Worm (Caenorhabditis elegans) whole organism, L1 larva: ENCODE results near the gene C06A1.7.

Source experiments
- C16A3.4 ChIP-seq: fragments of 150-350 bp; optimal IDR thresholded peaks from 2 replicates; lab custom pipeline; 2014; ENCODE audit warnings: missing biosample characterization, missing genetic modification characterization
- F16B12.6 ChIP-seq: fragments of 150-350 bp; optimal IDR thresholded peaks from 2 replicates; lab custom pipeline; 2014; ENCODE audit warnings: missing biosample characterization, missing genetic modification characterization
- aly-2 ChIP-seq: fragments of 150-350 bp; optimal IDR thresholded peaks from 2 replicates; lab custom pipeline; 2014; ENCODE audit warnings: missing biosample characterization, missing genetic modification characterization
- ama-1 ChIP-seq: fragments of 150-350 bp; optimal IDR thresholded peaks from 2 replicates; lab custom pipeline; 2014
- ceh-63 ChIP-seq: fragments of 200-800 bp; sonication (Bioruptor generic); optimal IDR thresholded peaks from 2 replicates; lab custom pipeline; 2018; ENCODE audit warnings: mild to moderate bottlenecking, missing genetic modification characterization, missing compliant biosample characterization
- ceh-82 ChIP-seq, 3 experiments: fragments of 150-350 bp in 1 of 3; sonication (generic microtip) in 2 of 3; optimal IDR thresholded peaks; 2 replicates each; lab custom pipeline; 2014 to 2017; ENCODE audit warnings: missing biosample characterization in 3 of 3, missing genetic modification characterization in 3 of 3
- ceh-88 ChIP-seq: fragments of 200-800 bp; sonication (Bioruptor generic); IDR thresholded peaks from 2 replicates; pipeline ENCODE4 v1.3.6; 2022; ENCODE audit warnings: missing genetic modification characterization, missing compliant biosample characterization
- ceh-90 ChIP-seq: sonication (generic microtip); optimal IDR thresholded peaks from 2 replicates; lab custom pipeline; 2016; ENCODE audit warnings: missing genetic modification characterization, missing compliant biosample characterization
- dpl-1 ChIP-seq, 3 experiments: fragments of 150-350 bp in 2 of 3; sonication (generic microtip) in 1 of 3; optimal IDR thresholded peaks; 2 replicates each; lab custom pipeline; 2014 to 2017; ENCODE audit warnings: missing biosample characterization in 3 of 3, missing genetic modification characterization in 3 of 3, missing genetic modification reagents in 3 of 3
- efl-1 ChIP-seq, 4 experiments: fragments of 150-350 bp; optimal IDR thresholded peaks in 3 of 4; peaks in 1 of 4; 1 replicate in 1 of 4; 2 replicates in 3 of 4; lab custom pipeline; 2014; ENCODE audit warnings: missing biosample characterization in 2 of 4, missing genetic modification characterization in 2 of 4, missing genetic modification reagents in 2 of 4
- efl-3 ChIP-seq: fragments of 200-800 bp; sonication (Bioruptor generic); optimal IDR thresholded peaks from 2 replicates; lab custom pipeline; 2018; ENCODE audit warnings: mild to moderate bottlenecking, missing genetic modification characterization, missing compliant biosample characterization
- egl-13 ChIP-seq: sonication (generic microtip); optimal IDR thresholded peaks from 2 replicates; lab custom pipeline; 2016; ENCODE audit warnings: missing genotype, missing genetic modification reagents, missing genetic modification characterization, missing compliant biosample characterization
- elt-3 ChIP-seq, 6 experiments: fragments of 150-350 bp in 1 of 6; sonication (generic microtip); optimal IDR thresholded peaks; 2 replicates each; lab custom pipeline; 2017 to 2018; ENCODE audit warnings: missing biosample characterization in 6 of 6, missing genetic modification characterization in 6 of 6, inconsistent platforms in 1 of 6
- fkh-10 ChIP-seq: sonication (generic microtip); optimal IDR thresholded peaks from 2 replicates; lab custom pipeline; 2017; ENCODE audit warnings: missing biosample characterization, missing genetic modification reagents, missing genetic modification characterization
- fkh-4 ChIP-seq: sonication (generic microtip); optimal IDR thresholded peaks from 2 replicates; lab custom pipeline; 2016; ENCODE audit warnings: missing compliant biosample characterization, missing genetic modification characterization, borderline replicate concordance
- grh-1 ChIP-seq: fragments of 200-800 bp; sonication (Bioruptor generic); IDR thresholded peaks from 2 replicates; pipeline ENCODE4 v1.3.6; 2022; ENCODE audit warnings: missing genetic modification reagents, missing genetic modification characterization, missing compliant biosample characterization
- hlh-4 ChIP-seq: sonication (generic microtip); optimal IDR thresholded peaks from 2 replicates; lab custom pipeline; 2016; ENCODE audit warnings: mild to moderate bottlenecking, missing genetic modification characterization, missing compliant biosample characterization
- irx-1 ChIP-seq: sonication (generic microtip); optimal IDR thresholded peaks from 2 replicates; lab custom pipeline; 2016; ENCODE audit warnings: missing genetic modification characterization, missing compliant biosample characterization
- isw-1 ChIP-seq: fragments of 200-800 bp; sonication (Bioruptor generic); IDR thresholded peaks from 2 replicates; pipeline ENCODE4 v1.3.6; 2022; ENCODE audit warnings: missing genetic modification characterization, missing compliant biosample characterization
- jun-1 ChIP-seq: fragments of 150-350 bp; optimal IDR thresholded peaks from 2 replicates; lab custom pipeline; 2014; ENCODE audit warnings: missing biosample characterization, missing genetic modification reagents, missing genetic modification characterization
- lin-14 ChIP-seq: fragments of 200-800 bp; sonication (Bioruptor generic); optimal IDR thresholded peaks from 2 replicates; lab custom pipeline; 2018; ENCODE audit warnings: mild to moderate bottlenecking, missing genetic modification characterization, moderate library complexity, missing compliant biosample characterization
- lin-35 ChIP-seq, 2 experiments: fragments of 150-350 bp; optimal IDR thresholded peaks; 2 replicates each; lab custom pipeline; 2014; ENCODE audit warnings: missing biosample characterization in 2 of 2, missing genetic modification characterization in 2 of 2, missing genetic modification reagents in 2 of 2
- lin-39 ChIP-seq: fragments of 150-350 bp; optimal IDR thresholded peaks from 2 replicates; lab custom pipeline; 2014; ENCODE audit warnings: missing biosample characterization, missing genetic modification reagents, missing genetic modification characterization
- lir-3 ChIP-seq: sonication (generic microtip); optimal IDR thresholded peaks from 2 replicates; lab custom pipeline; 2016; ENCODE audit warnings: mild to moderate bottlenecking, missing genetic modification characterization, moderate library complexity, missing compliant biosample characterization; ENCODE audit not compliant: poor library complexity
- mdl-1 ChIP-seq, 2 experiments: fragments of 150-350 bp; optimal IDR thresholded peaks; 2 replicates each; lab custom pipeline; 2014 to 2017; ENCODE audit warnings: missing biosample characterization in 2 of 2, missing genetic modification characterization in 2 of 2, inconsistent platforms in 1 of 2
- mef-2 ChIP-seq: fragments of 150-350 bp; optimal IDR thresholded peaks from 2 replicates; lab custom pipeline; 2014; ENCODE audit warnings: missing biosample characterization, missing genetic modification characterization
- nhr-12 ChIP-seq: sonication (generic microtip); optimal IDR thresholded peaks from 2 replicates; lab custom pipeline; 2017; ENCODE audit warnings: missing biosample characterization, missing genetic modification characterization
- nhr-19 ChIP-seq: fragments of 200-800 bp; sonication (Bioruptor generic); conservative IDR thresholded peaks from 2 replicates; pipeline ENCODE4 v1.3.6; 2022; ENCODE audit warnings: missing genetic modification characterization, missing compliant biosample characterization
- nhr-20 ChIP-seq: sonication (generic microtip); optimal IDR thresholded peaks from 2 replicates; lab custom pipeline; 2016; ENCODE audit warnings: mild to moderate bottlenecking, missing genetic modification characterization, missing compliant biosample characterization
- nhr-28 ChIP-seq: fragments of 150-350 bp; optimal IDR thresholded peaks from 2 replicates; lab custom pipeline; 2014; ENCODE audit warnings: missing biosample characterization, missing genetic modification characterization
- nhr-47 ChIP-seq: sonication (generic microtip); optimal IDR thresholded peaks from 2 replicates; lab custom pipeline; 2016; ENCODE audit warnings: mild to moderate bottlenecking, missing genetic modification characterization, moderate library complexity, missing compliant biosample characterization
- nhr-76 ChIP-seq: sonication (generic microtip); optimal IDR thresholded peaks from 2 replicates; lab custom pipeline; 2017; ENCODE audit warnings: missing biosample characterization, missing genetic modification characterization
- nhr-84 ChIP-seq: sonication (generic microtip); optimal IDR thresholded peaks from 2 replicates; lab custom pipeline; 2017; ENCODE audit warnings: missing biosample characterization, missing genetic modification characterization
- nhr-85 ChIP-seq: sonication (generic microtip); peaks from one replicate; lab custom pipeline; 2016; ENCODE audit warnings: missing genetic modification characterization, inconsistent platforms, missing compliant biosample characterization
- nhr-90 ChIP-seq: sonication (generic microtip); optimal IDR thresholded peaks from 2 replicates; lab custom pipeline; 2016; ENCODE audit warnings: mild to moderate bottlenecking, missing genetic modification characterization, missing compliant biosample characterization; ENCODE audit not compliant: poor library complexity
- pax-3 ChIP-seq: fragments of 200-800 bp; sonication (Bioruptor generic); optimal IDR thresholded peaks from 2 replicates; lab custom pipeline; 2018; ENCODE audit warnings: mild to moderate bottlenecking, missing genetic modification characterization, moderate library complexity, missing compliant biosample characterization
- pqm-1 ChIP-seq: sonication (generic microtip); optimal IDR thresholded peaks from 3 replicates; lab custom pipeline; 2017; ENCODE audit warnings: missing biosample characterization, missing genetic modification characterization
- rnt-1 ChIP-seq: sonication (generic microtip); optimal IDR thresholded peaks from 2 replicates; lab custom pipeline; 2016; ENCODE audit warnings: mild to moderate bottlenecking, missing genetic modification characterization, moderate library complexity, missing compliant biosample characterization
- skn-1 ChIP-seq: fragments of 150-350 bp; optimal IDR thresholded peaks from 2 replicates; lab custom pipeline; 2014; ENCODE audit warnings: missing biosample characterization, missing genetic modification characterization
- snpc-4 ChIP-seq: fragments of 150-350 bp; optimal IDR thresholded peaks from 2 replicates; lab custom pipeline; 2014; ENCODE audit warnings: missing biosample characterization, missing genetic modification characterization
- swsn-7 ChIP-seq: sonication (generic microtip); optimal IDR thresholded peaks from 2 replicates; lab custom pipeline; 2016; ENCODE audit warnings: missing genetic modification characterization, missing compliant biosample characterization
- tbx-2 ChIP-seq: sonication (generic microtip); optimal IDR thresholded peaks from 2 replicates; lab custom pipeline; 2016; ENCODE audit warnings: missing genetic modification characterization, missing compliant biosample characterization
- unc-130 ChIP-seq: fragments of 150-350 bp; optimal IDR thresholded peaks from 2 replicates; lab custom pipeline; 2017; ENCODE audit warnings: missing biosample characterization, missing genetic modification characterization, inconsistent platforms
- unc-30 ChIP-seq: sonication (generic microtip); optimal IDR thresholded peaks from 2 replicates; lab custom pipeline; 2017; ENCODE audit warnings: missing biosample characterization, missing genetic modification characterization
- unc-62 ChIP-seq: fragments of 150-350 bp; optimal IDR thresholded peaks from 2 replicates; lab custom pipeline; 2014; ENCODE audit warnings: missing biosample characterization, missing genetic modification reagents, missing genetic modification characterization
- unc-86 ChIP-seq: sonication (generic microtip); optimal IDR thresholded peaks from 2 replicates; lab custom pipeline; 2016; ENCODE audit warnings: missing genetic modification characterization, missing compliant biosample characterization
- unc-98 ChIP-seq: fragments of 200-800 bp; sonication (Bioruptor generic); IDR thresholded peaks from 2 replicates; pipeline ENCODE4 v1.3.6; 2022; ENCODE audit warnings: missing genetic modification characterization, missing compliant biosample characterization
- zip-4 ChIP-seq: fragments of 200-800 bp; sonication (Bioruptor generic); optimal IDR thresholded peaks from 2 replicates; lab custom pipeline; 2018; ENCODE audit warnings: mild to moderate bottlenecking, missing genetic modification characterization, moderate library complexity, missing compliant biosample characterization
- ztf-11 ChIP-seq, 2 experiments: sonication (generic microtip); optimal IDR thresholded peaks; 2 replicates each; lab custom pipeline; 2016 to 2017; ENCODE audit warnings: missing genetic modification characterization in 2 of 2, missing biosample characterization in 1 of 2, missing compliant biosample characterization in 1 of 2

The C06A1.7 gene

DNA sequence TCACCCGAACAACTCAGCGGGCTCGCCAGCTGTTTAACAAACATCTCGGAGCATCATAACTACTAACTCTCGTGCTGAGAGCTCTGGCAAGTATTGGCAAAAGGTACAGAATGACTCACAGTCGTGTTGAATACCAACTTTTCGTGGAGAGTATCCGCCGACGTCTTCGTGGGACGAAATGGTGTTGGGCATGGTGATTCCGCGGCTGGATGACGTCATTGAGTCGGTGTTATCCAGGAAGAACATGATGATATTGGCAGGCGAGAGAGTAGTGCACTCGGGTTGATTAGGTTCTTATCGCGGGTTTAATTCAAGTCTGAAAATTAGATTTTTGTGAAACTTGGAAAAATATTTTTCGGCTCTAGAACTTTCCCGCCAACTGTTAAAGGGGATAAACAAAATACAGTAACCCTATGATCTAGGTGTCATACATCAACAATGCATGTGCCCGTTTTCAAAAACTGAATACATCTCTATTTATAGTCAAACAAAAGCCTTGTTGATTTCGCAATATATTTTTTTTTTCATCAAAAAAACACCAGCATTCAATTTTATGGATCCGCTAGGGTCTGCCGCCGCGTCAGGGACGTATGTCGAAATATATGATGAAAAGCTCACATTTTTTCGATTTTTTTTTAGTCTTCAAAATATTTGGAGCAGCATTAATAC, 11.2 kb upstream of the C06A1.7 start:
- TF ChIP-seq unc-62 (GFP tag; lab: Kevin White, UChicago) (no peak), irx-1 (tag; lab: Kevin White, UChicago) (no peak), pqm-1 (tag; lab: Kevin White, UChicago) (no peak), lin-14 (GFP tag; lab: Kevin White, UChicago) (peak; percentile 4), mdl-1 (tag; optimal IDR thresholded peaks at IDR 0.05; lab: Kevin White, UChicago) (no peak), rnt-1 (tag; lab: Kevin White, UChicago) (peak; percentile 28), lin-35 (GFP tag; optimal IDR thresholded peaks at IDR 0.05; lab: Kevin White, UChicago) (peak in 1 of 2 experiments; percentile 3), efl-1 (optimal IDR thresholded peaks at IDR 0.05; lab: Kevin White, UChicago) (no peak), efl-1 (GFP tag; optimal IDR thresholded peaks at IDR 0.05 in 1 of 2; lab: Kevin White, UChicago) (peak in 1 of 2 experiments; percentile 33), ama-1 (peak; percentile 73), nhr-47 (no peak)

ce11 chrII:10554046-10554399, 10.7 kb upstream of the C06A1.7 start:
- TF ChIP-seq lin-39 (tag; lab: Kevin White, UChicago) (no peak), skn-1 (tag; lab: Kevin White, UChicago) (no peak), fkh-10 (GFP tag; lab: Kevin White, UChicago) (no peak), jun-1 (tag; lab: Kevin White, UChicago) (no peak), ceh-82 (tag; optimal IDR thresholded peaks at IDR 0.05; lab: Kevin White, UChicago) (no peak), nhr-76 (tag; lab: Kevin White, UChicago) (no peak), grh-1 (GFP tag; lab: Robert Waterston, UW) (no peak), fkh-4 (tag; lab: Kevin White, UChicago) (no peak), ceh-88 (GFP tag; lab: Robert Waterston, UW) (no peak), aly-2 (no peak), lir-3 (no peak), C16A3.4 (tag; lab: Kevin White, UChicago) (peak; percentile 7), efl-1 (optimal IDR thresholded peaks at IDR 0.05; lab: Kevin White, UChicago) (no peak), efl-1 (GFP tag; optimal IDR thresholded peaks at IDR 0.05 in 1 of 2; lab: Kevin White, UChicago) (peak in 1 of 2 experiments; percentile 2), mef-2 (no peak), nhr-90 (tag; lab: Kevin White, UChicago) (peak; percentile 38), nhr-19 (no peak), swsn-7 (peak; percentile 9), pqm-1 (tag; lab: Kevin White, UChicago) (no peak), nhr-28 (tag; lab: Kevin White, UChicago) (no peak), isw-1 (GFP tag; lab: Robert Waterston, UW) (no peak), unc-62 (GFP tag; lab: Kevin White, UChicago) (no peak), efl-3 (no peak), unc-30 (tag; lab: Kevin White, UChicago) (no peak), nhr-84 (tag; lab: Kevin White, UChicago) (no peak), snpc-4 (tag; lab: Kevin White, UChicago) (no peak), lin-35 (GFP tag; optimal IDR thresholded peaks at IDR 0.05; lab: Kevin White, UChicago) (no peak), zip-4 (GFP tag; lab: Kevin White, UChicago) (no peak), pax-3 (tag; lab: Kevin White, UChicago) (no peak), ceh-90 (no peak), unc-86 (tag; lab: Kevin White, UChicago) (no peak), nhr-47 (peak; percentile 11), unc-130 (tag; lab: Kevin White, UChicago) (no peak), hlh-4 (tag; lab: Kevin White, UChicago) (no peak), ztf-11 (tag; optimal IDR thresholded peaks at IDR 0.05; lab: Kevin White, UChicago) (peak in 1 of 2 experiments; percentile 79), tbx-2 (tag; lab: Kevin White, UChicago) (no peak), F16B12.6 (tag; lab: Kevin White, UChicago) (no peak), nhr-20 (tag; lab: Kevin White, UChicago) (no peak), nhr-85 (tag; lab: Kevin White, UChicago) (peak; percentile 88), unc-98 (GFP tag; lab: Robert Waterston, UW) (no peak), dpl-1 (GFP tag; optimal IDR thresholded peaks at IDR 0.05; lab: Kevin White, UChicago) (no peak), nhr-12 (no peak), rnt-1 (tag; lab: Kevin White, UChicago) (peak; percentile 17), ceh-63 (GFP tag; lab: Kevin White, UChicago) (no peak), elt-3 (tag; optimal IDR thresholded peaks at IDR 0.05; lab: Kevin White, UChicago) (no peak), egl-13 (no peak)
